Fruit fly (Drosophila melanogaster): ENCODE data around the gene CG17378.

Gene CG17378

DNA sequence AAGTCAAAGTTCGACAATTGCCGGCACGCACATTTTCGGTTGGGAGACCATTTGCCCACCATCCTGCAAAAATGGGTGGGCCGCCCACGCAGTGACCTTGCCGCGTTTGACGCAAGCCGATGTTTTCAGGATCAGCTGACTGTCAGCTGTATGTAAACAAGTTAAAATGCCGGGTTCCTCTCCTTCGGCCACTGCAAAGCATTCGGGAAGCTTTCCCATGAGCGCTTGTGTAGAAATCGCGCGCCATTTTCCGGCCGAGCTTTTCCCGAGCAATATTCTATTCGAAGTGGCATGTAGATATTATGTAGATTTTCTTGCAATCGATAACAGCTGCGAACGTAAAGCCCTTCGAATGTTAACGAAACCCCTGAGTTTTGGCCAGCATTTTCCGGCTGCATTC, at the start of gene CG17378:
TSS of gene CG17378 (plus strand) at position 397 of the 400 bp plus-strand sequence.
- TF ChIP-seq CTCF (optimal IDR thresholded peaks at IDR 0.05) (no peak), CG8478 (optimal IDR thresholded peaks at IDR 0.05) (no peak)

DNA sequence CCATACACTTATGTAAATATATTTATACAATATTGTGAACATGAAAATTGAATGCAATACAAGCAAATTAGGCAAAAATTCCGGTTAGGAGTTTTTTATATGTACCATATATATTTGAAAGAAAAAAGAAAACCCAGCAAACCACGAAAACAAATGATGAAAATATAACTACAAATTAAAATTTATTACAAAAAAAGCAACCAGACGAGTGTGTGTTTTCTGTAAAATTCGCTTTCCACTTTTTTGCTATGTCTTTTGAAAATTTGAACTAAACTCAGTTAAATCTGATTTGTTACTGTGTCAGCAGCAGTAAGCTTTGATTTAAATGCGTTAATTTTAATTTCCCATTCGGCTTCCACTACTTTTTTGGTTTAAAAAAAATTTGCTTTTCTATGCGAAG, 41.3 kb upstream of the CG17378 start, which contains the start of gene TTLL3B:
TSS of gene TTLL3B (plus strand) at position 301 of the 400 bp plus-strand sequence.
- no peak for TF ChIP-seq CG8478 (optimal IDR thresholded peaks at IDR 0.05)
- no peak for TF ChIP-seq CTCF (optimal IDR thresholded peaks at IDR 0.05)

- TF ChIP-seq CG8478 (optimal IDR thresholded peaks at IDR 0.05) (no peak), CTCF (optimal IDR thresholded peaks at IDR 0.05) (no peak)
These were observed 33.8 kb upstream of the CG17378 start, which contains the start of gene TTLL3A for dm6 chr2L:6740088-6740487. TSS of gene TTLL3A (minus strand) at chr2L:6740188.

DNA sequence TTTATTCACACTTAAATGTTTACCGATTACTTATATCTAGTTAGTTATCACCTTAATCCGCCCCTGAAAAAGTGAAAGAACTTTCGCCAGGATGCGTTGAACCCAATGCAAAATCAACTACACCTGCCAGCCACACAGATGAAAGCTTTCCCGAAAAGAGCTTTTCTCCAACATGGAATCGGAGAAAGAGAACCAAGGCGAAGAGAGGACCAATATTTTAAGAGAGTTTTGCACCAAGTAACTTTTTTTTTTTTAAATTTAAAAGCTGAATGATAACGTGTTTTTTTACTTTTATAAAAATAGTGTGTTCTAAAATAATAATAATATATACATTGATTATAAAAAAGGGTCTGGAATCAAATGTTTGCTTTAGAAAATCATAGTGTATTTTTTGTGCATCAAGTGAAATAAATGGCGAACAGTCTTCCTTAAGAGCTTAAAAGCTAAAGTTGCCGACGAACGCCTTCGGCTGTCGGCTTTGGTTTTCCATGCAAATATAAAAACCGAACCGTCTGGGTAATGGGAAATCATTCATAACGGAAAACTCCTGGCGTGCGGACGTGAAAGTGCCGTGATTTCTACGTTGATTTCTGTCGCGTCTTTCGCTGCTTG, 31.8 kb upstream of the CG17378 start, which contains the start of gene meng:
TSS of gene meng (plus strand) at position 523 of the 612 bp plus-strand sequence.
- TF ChIP-seq CTCF (optimal IDR thresholded peaks at IDR 0.05) (no peak), CG8478 (optimal IDR thresholded peaks at IDR 0.05) (no peak)

dm6 chr2L:6745522-6745921, 28.3 kb upstream of the CG17378 start, which contains the start of gene CG31910:
TSS of gene CG31910 (minus strand) at chr2L:6745622.
- TF ChIP-seq CTCF (optimal IDR thresholded peaks at IDR 0.05) (no peak), CG8478 (optimal IDR thresholded peaks at IDR 0.05) (no peak)

DNA sequence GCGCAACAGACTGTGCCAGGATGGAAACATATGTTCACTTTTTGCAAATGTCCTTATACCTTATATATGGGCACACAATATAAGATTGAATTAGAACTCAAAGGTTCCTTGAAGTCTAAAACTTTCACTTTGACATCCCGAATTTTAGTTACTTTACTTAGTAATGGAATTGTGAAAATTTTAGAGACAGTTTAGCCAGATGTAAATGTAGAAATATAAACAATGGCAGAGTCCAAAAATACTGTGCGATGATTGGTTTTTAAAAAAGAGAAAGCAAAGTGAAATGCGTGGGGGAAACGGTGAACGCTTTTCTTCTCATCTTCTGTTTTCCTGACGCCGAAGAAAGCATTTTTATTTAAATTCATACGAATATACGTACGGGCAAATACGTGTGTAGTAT, 26.0 kb upstream of the CG17378 start, which contains the start of gene CG44271:
TSS of gene CG44271 (minus strand) at position 101 of the 400 bp plus-strand sequence.
- TF ChIP-seq CG8478 (optimal IDR thresholded peaks at IDR 0.05) (no peak), CTCF (optimal IDR thresholded peaks at IDR 0.05) (no peak)

DNA sequence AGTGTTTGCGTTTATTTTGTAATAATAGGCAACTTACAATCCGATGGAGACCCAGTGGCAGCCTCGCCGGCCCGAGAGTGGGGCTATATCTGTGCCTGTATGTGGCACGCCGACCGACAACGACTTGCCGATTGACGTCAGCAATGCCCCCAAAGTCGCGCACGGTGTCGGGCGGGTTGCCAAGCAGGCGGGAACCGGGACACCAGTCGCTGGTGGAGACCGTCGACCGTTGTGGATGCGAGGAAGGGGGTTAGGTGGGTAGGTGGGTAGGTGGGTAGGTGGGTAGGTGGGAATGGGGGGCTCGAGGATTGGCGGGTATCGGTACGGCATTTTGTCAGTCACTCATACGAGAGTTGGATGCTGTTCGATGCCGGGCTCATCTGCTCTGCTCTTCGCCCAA, 22.8 kb upstream of the CG17378 start:
- TF ChIP-seq CTCF (optimal IDR thresholded peaks at IDR 0.05) (no peak), CG8478 (optimal IDR thresholded peaks at IDR 0.05) (no peak)

- TF ChIP-seq CTCF (optimal IDR thresholded peaks at IDR 0.05) (no peak), CG8478 (optimal IDR thresholded peaks at IDR 0.05) (no peak)
These were observed 14.3 kb upstream of the CG17378 start, which contains the start of gene CG11322 for dm6 chr2L:6759528-6759927. TSS of gene CG11322 (minus strand) at chr2L:6759628.

DNA sequence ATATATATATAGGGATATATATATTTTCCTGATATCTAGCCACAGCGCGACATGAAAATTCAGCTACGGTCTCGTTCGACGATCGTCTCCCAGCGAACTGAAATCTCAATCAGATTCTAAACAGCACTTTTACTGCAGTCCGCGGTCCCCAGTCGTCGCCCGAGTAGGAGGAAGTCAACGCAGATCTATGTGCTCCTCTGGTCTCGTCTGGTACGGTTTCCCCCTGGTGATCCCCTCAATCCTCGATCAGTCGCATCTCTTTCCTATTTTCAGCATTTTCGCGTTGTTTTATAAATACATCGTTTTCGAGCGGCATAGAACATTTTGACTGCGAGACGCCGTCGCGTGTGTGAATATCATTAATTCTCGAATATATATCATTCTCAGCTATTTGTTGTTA, 1.2 kb upstream of the CG17378 start, which contains the start of gene LUBEL:
TSS of gene LUBEL (minus strand) at position 101 of the 400 bp plus-strand sequence.
- TF ChIP-seq CG8478 (optimal IDR thresholded peaks at IDR 0.05) (no peak), CTCF (optimal IDR thresholded peaks at IDR 0.05) (no peak)

DNA sequence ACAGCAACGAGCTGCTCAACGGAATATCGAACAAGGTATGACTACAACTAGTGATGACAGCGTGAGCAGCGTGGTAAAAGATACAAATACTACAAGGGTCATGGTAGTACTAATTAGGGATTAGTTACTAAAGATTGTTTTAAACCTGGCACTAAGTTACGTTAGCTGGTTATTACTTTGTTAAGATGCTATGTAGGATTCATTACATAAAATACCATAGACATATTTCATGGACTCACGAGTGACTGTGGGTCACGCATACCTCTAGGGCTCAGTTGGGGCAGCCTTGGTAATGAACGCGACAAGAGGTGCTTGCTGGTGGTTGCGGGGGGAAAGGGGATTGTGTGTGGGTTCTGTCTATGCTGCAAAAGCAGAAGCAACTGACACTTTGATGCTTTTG, 1.0 kb downstream of the CG17378 start:
- no peak for TF ChIP-seq CTCF (optimal IDR thresholded peaks at IDR 0.05)
- TF ChIP-seq CG8478 (optimal IDR thresholded peaks at IDR 0.05), result no peak

DNA sequence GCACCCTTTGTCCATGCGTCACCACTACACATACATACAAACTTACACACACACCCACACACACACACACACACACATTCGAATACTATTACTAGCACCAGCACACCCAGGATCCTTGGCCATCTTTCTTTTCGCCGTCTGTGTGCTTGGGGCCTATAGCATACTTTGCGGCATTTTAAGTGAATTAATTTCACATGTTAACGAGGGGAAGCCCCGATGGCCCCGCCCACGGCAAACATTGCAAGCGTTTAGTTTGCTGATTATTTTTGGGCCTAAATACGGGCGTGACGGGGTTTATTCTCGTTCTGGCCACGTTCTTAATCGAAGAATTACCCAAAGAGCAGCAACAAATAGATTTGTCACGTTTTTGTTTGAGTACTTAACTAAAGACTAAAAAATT, 9.6 kb downstream of the CG17378 start:
- TF ChIP-seq CTCF (optimal IDR thresholded peaks at IDR 0.05) (no peak), CG8478 (optimal IDR thresholded peaks at IDR 0.05) (no peak)

DNA sequence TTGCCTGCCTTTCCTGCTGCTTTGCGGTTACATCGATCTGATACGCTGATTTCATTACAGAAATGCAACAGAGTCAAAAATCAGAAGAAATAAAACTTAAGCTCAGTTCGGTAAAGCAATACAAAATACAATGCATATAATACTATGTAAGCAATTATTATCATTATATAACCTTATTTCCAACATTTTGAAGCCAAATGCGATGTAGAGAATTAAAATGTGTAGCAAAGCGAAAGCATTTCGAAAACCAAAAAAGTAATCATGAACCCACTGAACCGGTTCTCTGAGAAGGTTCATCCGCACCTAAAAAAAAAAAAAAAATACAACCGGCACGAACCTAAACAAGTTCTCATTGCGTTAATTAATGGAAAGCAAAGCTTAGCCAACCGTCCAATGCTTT, 10.4 kb downstream of the CG17378 start:
- TF ChIP-seq CG8478 (optimal IDR thresholded peaks at IDR 0.05) (no peak), CTCF (optimal IDR thresholded peaks at IDR 0.05) (no peak)

DNA sequence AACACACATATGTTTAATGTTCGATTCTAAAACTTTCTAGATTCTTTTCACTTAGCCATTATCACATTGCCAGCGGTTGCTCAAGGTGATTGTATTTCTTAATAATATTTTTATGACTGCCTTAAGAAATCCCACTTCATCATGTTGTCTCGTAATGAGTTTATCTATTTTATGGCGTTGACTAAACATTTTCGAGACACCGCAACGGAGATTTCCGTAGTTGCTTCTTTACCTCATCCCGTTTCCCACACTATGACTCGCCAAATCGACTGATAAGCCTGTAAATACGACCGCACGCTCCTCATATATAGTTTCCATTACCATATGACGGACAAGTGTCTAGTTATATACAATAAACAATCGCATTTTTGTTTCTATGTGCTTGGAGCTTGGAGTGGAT, 11.7 kb downstream of the CG17378 start:
- TF ChIP-seq CTCF (optimal IDR thresholded peaks at IDR 0.05) (no peak), CG8478 (optimal IDR thresholded peaks at IDR 0.05) (no peak)

DNA sequence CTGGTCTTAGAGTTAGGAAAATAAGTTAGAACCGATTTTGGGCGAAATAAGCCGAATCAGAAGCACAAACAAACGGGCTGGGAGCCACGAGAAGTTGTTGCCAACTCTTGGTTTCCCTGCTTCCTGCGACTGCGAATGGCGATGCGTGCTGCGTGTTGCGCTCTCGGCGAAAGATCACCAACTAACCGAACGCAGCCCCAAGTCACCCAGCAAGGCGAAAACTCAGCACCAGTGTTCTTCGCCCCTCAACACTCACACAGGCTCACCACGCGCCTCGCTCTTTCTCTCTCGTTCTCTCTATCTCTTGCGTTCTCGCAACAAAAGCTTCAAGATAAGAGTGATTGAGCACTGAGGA, 12.8 kb downstream of the CG17378 start, which contains the start of gene nrv1:
TSS of gene nrv1 (minus strand) at position 188 of the 355 bp plus-strand sequence.
- no peak for TF ChIP-seq CTCF (optimal IDR thresholded peaks at IDR 0.05)
- no peak for TF ChIP-seq CG8478 (optimal IDR thresholded peaks at IDR 0.05)

DNA sequence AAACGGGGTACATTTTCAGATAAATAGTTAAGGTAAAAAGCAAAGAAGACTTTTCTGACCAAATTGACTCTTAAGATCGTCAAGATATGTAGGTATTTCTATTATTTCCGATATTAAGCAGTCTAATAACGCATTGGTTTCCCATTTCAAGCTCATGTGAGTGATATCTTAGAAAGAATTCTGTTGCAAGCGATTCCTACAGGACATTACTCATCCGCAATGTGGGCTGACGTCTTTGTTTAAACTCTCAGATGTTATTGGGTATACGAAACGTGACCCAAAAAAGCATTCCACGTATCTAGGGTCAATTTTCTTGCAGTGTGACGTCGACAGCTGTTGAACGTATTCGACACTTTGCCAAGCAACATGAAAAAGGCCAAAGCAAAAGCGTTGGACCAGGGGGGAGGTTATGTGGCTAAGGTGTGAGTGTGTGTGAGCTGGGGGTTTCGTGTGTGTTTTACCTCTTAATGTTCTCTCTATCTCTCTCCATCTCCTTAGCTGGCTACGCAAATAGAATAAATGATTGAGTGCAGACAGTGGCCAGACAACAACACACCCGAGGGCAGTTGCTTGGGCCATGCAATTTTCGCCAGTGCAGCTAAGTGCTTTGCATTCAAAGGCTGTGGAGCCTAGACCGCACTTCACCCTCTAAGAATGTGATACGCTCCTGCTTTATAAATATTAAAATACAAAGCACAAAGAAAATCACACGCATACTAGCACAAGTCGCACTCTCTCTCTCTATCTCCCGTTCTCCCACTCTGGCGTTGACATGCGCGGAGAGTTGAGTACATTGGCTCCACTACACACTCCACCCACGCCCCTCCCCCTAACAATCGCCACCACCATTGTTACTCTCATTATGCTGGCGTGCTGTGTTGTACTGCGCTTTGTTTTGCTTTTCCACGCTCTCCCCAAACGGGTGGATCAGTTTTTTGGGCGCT, 13.5 kb downstream of the CG17378 start:
- TF ChIP-seq CTCF (optimal IDR thresholded peaks at IDR 0.05), result no peak
- no peak for TF ChIP-seq CG8478 (optimal IDR thresholded peaks at IDR 0.05)

Data from S2 (cell line).